Worm (Caenorhabditis elegans) whole organism, late embryonic: ENCODE results near the gene tyra-2.

Experiments
- C38D4.7 ChIP-seq: fragments of 200-800 bp; sonication (Bioruptor generic); optimal IDR thresholded peaks from 2 replicates; lab custom pipeline; 2018; ENCODE audit warnings: mild to moderate bottlenecking, missing genetic modification characterization, moderate library complexity, missing compliant biosample characterization
- K09A11.1 ChIP-seq: sonication (generic microtip); optimal IDR thresholded peaks from 2 replicates; lab custom pipeline; 2017; ENCODE audit warnings: antibody characterized with exemption, mild to moderate bottlenecking, missing genetic modification characterization, missing compliant biosample characterization; ENCODE audit not compliant: insufficient read depth
- T23F11.4 ChIP-seq: fragments of 200-800 bp; sonication (Bioruptor generic); optimal IDR thresholded peaks from 2 replicates; lab custom pipeline; 2018; ENCODE audit warnings: mild to moderate bottlenecking, missing genetic modification characterization, missing compliant biosample characterization
- Y22D7AL.16 ChIP-seq: sonication (generic microtip); optimal IDR thresholded peaks from 2 replicates; lab custom pipeline; 2016; ENCODE audit warnings: missing genetic modification characterization, missing compliant biosample characterization
- ahr-1 ChIP-seq: sonication (generic microtip); optimal IDR thresholded peaks from 2 replicates; lab custom pipeline; 2016; ENCODE audit warnings: missing genetic modification characterization, missing compliant biosample characterization
- ceh-18 ChIP-seq: sonication (generic microtip); optimal IDR thresholded peaks from 2 replicates; lab custom pipeline; 2016; ENCODE audit warnings: missing genetic modification characterization, missing compliant biosample characterization
- ceh-2 ChIP-seq: sonication (generic microtip); optimal IDR thresholded peaks from 2 replicates; lab custom pipeline; 2016; ENCODE audit warnings: missing genotype, missing genetic modification characterization, missing compliant biosample characterization
- ceh-22 ChIP-seq: sonication (generic microtip); optimal IDR thresholded peaks from 2 replicates; lab custom pipeline; 2017; ENCODE audit warnings: missing biosample characterization, missing genetic modification characterization
- ceh-30 ChIP-seq: fragments of 150-350 bp; optimal IDR thresholded peaks from 2 replicates; lab custom pipeline; 2014; ENCODE audit warnings: missing biosample characterization, missing genetic modification characterization
- ceh-31 ChIP-seq: sonication (generic microtip); optimal IDR thresholded peaks from 2 replicates; lab custom pipeline; 2016; ENCODE audit warnings: missing genetic modification characterization, missing compliant biosample characterization
- ceh-45 ChIP-seq: fragments of 200-800 bp; sonication (Bioruptor generic); IDR thresholded peaks from 2 replicates; pipeline ENCODE4 v1.3.6; 2022; ENCODE audit warnings: missing genetic modification reagents, missing genetic modification characterization, missing compliant biosample characterization
- ceh-48 ChIP-seq: sonication (generic microtip); optimal IDR thresholded peaks from 2 replicates; lab custom pipeline; 2016; ENCODE audit warnings: missing genetic modification characterization, inconsistent platforms, missing compliant biosample characterization
- dmd-4 ChIP-seq: sonication (generic microtip); optimal IDR thresholded peaks from 2 replicates; lab custom pipeline; 2016; ENCODE audit warnings: borderline replicate concordance, missing genetic modification characterization, missing compliant biosample characterization
- dve-1 ChIP-seq: sonication (generic microtip); optimal IDR thresholded peaks from 2 replicates; lab custom pipeline; 2017; ENCODE audit warnings: antibody characterized with exemption, mild to moderate bottlenecking, missing genetic modification characterization, missing compliant biosample characterization
- ets-4 ChIP-seq: sonication (generic microtip); optimal IDR thresholded peaks from 2 replicates; lab custom pipeline; 2016; ENCODE audit warnings: missing genetic modification characterization, missing compliant biosample characterization
- eyg-1 ChIP-seq: sonication (generic microtip); optimal IDR thresholded peaks from 2 replicates; lab custom pipeline; 2016; ENCODE audit warnings: missing genotype, missing genetic modification characterization, missing compliant biosample characterization
- fkh-6 ChIP-seq: sonication (generic microtip); optimal IDR thresholded peaks from 2 replicates; lab custom pipeline; 2016; ENCODE audit warnings: missing genetic modification characterization, missing compliant biosample characterization
- hlh-13 ChIP-seq: fragments of 200-800 bp; sonication (Bioruptor generic); optimal IDR thresholded peaks from 2 replicates; lab custom pipeline; 2018; ENCODE audit warnings: mild to moderate bottlenecking, missing genetic modification characterization, missing compliant biosample characterization
- hlh-15 ChIP-seq: sonication (generic microtip); optimal IDR thresholded peaks from 2 replicates; lab custom pipeline; 2016; ENCODE audit warnings: missing genetic modification characterization, missing compliant biosample characterization
- hlh-30 ChIP-seq: sonication (generic microtip); optimal IDR thresholded peaks from 2 replicates; lab custom pipeline; 2017; ENCODE audit warnings: antibody characterized with exemption, missing genetic modification characterization, missing compliant biosample characterization; ENCODE audit not compliant: insufficient read depth
- hlh-6 ChIP-seq: sonication (generic microtip); optimal IDR thresholded peaks from 2 replicates; lab custom pipeline; 2016; ENCODE audit warnings: missing genotype, missing genetic modification characterization, missing compliant biosample characterization
- lim-6 ChIP-seq: sonication (generic microtip); optimal IDR thresholded peaks from 2 replicates; lab custom pipeline; 2016; ENCODE audit warnings: missing genetic modification characterization, missing compliant biosample characterization
- lin-11 ChIP-seq: fragments of 200-800 bp; sonication (Bioruptor generic); optimal IDR thresholded peaks from 2 replicates; lab custom pipeline; 2018; ENCODE audit warnings: mild to moderate bottlenecking, missing genetic modification characterization, missing compliant biosample characterization
- mec-3 ChIP-seq: sonication (generic microtip); optimal IDR thresholded peaks from 2 replicates; lab custom pipeline; 2016; ENCODE audit warnings: borderline replicate concordance, missing genetic modification characterization, missing compliant biosample characterization
- nfya-1 ChIP-seq: sonication (generic microtip); optimal IDR thresholded peaks from 2 replicates; lab custom pipeline; 2017; ENCODE audit warnings: missing genetic modification characterization, mild to moderate bottlenecking, missing compliant biosample characterization, antibody characterized with exemption, moderate library complexity
- pag-3 ChIP-seq: sonication (generic microtip); optimal IDR thresholded peaks from 2 replicates; lab custom pipeline; 2016; ENCODE audit warnings: missing compliant biosample characterization, missing genetic modification characterization, borderline replicate concordance
- pat-9 ChIP-seq: fragments of 200-800 bp; sonication (Bioruptor generic); optimal IDR thresholded peaks from 2 replicates; lab custom pipeline; 2018; ENCODE audit warnings: mild to moderate bottlenecking, missing genetic modification characterization, moderate library complexity, missing compliant biosample characterization
- ref-2 ChIP-seq: sonication (generic microtip); optimal IDR thresholded peaks from 2 replicates; lab custom pipeline; 2016; ENCODE audit warnings: missing genetic modification characterization, missing compliant biosample characterization
- rnt-1 ChIP-seq: sonication (generic microtip); optimal IDR thresholded peaks from 2 replicates; lab custom pipeline; 2016; ENCODE audit warnings: missing genetic modification characterization, missing compliant biosample characterization
- sox-4 ChIP-seq: sonication (generic microtip); optimal IDR thresholded peaks from 2 replicates; lab custom pipeline; 2017; ENCODE audit warnings: mild to moderate bottlenecking, missing genetic modification characterization, inconsistent platforms, missing compliant biosample characterization
- syd-9 ChIP-seq: sonication (generic microtip); optimal IDR thresholded peaks from 2 replicates; lab custom pipeline; 2016; ENCODE audit warnings: mild to moderate bottlenecking, missing genetic modification characterization, moderate library complexity, missing compliant biosample characterization
- ttx-3 ChIP-seq: sonication (generic microtip); optimal IDR thresholded peaks from 2 replicates; lab custom pipeline; 2016; ENCODE audit warnings: missing genetic modification reagents, missing genetic modification characterization, missing compliant biosample characterization
- unc-3 ChIP-seq, 2 experiments: fragments of 200-800 bp in 1 of 2; sonication (Bioruptor generic) in 1 of 2; sonication (generic microtip) in 1 of 2; conservative IDR thresholded peaks in 1 of 2; optimal IDR thresholded peaks in 1 of 2; 2 replicates each; pipeline versions ENCODE4 v1.3.6 to Lab custom; 2016 to 2022; ENCODE audit warnings: missing compliant biosample characterization in 2 of 2, missing genetic modification characterization in 2 of 2, missing genetic modification reagents in 1 of 2
- unc-42 ChIP-seq: sonication (generic microtip); optimal IDR thresholded peaks from 2 replicates; lab custom pipeline; 2016; ENCODE audit warnings: missing genotype, missing genetic modification characterization, missing compliant biosample characterization
- unc-55 ChIP-seq: sonication (generic microtip); optimal IDR thresholded peaks from 2 replicates; lab custom pipeline; 2017; ENCODE audit warnings: missing biosample characterization, missing genetic modification reagents, missing genetic modification characterization
- zip-5 ChIP-seq: sonication (generic microtip); optimal IDR thresholded peaks from 2 replicates; lab custom pipeline; 2016; ENCODE audit warnings: missing genetic modification characterization, missing compliant biosample characterization

The tyra-2 gene

ce11 chrX:6971301-6971700 is 34.1 kb downstream of the tyra-2 start (continued):
- TF ChIP-seq rnt-1 (tag; lab: Kevin White, UChicago) (no peak), ceh-30 (tag; lab: Kevin White, UChicago) (no peak), ceh-18 (tag; lab: Kevin White, UChicago) (no peak), T23F11.4 (no peak), ttx-3 (tag; lab: Kevin White, UChicago) (no peak), eyg-1 (tag; lab: Kevin White, UChicago) (no peak), unc-55 (no peak), ahr-1 (tag; lab: Kevin White, UChicago) (no peak), hlh-6 (no peak), syd-9 (tag; lab: Kevin White, UChicago) (no peak), zip-5 (tag; lab: Kevin White, UChicago) (no peak)

- TF ChIP-seq pag-3 (tag; lab: Kevin White, UChicago): no peak
- TF ChIP-seq unc-42: peak; percentile 66
Measured at ce11 chrX:6970134-6970533, 35.2 kb downstream of the tyra-2 start.

ce11 chrX:6968553-6968952 is 36.8 kb downstream of the tyra-2 start:
- no peak for TF ChIP-seq hlh-30 (tag; lab: Kevin White, UChicago)
- TF ChIP-seq unc-3 (GFP tag; conservative IDR thresholded peaks at IDR 0.05; lab: Robert Waterston, UW): no peak
- TF ChIP-seq unc-3 (tag; optimal IDR thresholded peaks at IDR 0.05; lab: Kevin White, UChicago): no peak
- TF ChIP-seq ets-4 (tag; lab: Kevin White, UChicago): no peak
- no peak for TF ChIP-seq ceh-22 (tag; lab: Kevin White, UChicago)

ce11 chrX:6967057-6967456 is 38.3 kb downstream of the tyra-2 start, which contains the start of gene F01E11.3:
Gene F01E11.3, plus strand, starts transcription at chrX:6967357.
- TF ChIP-seq dmd-4 (tag; lab: Kevin White, UChicago) (no peak), dve-1 (tag; lab: Kevin White, UChicago) (no peak)

ce11 chrX:6963842-6964241 is 41.5 kb downstream of the tyra-2 start:
- TF ChIP-seq pag-3 (tag; lab: Kevin White, UChicago) (no peak), lin-11 (no peak), mec-3 (no peak), sox-4 (tag; lab: Kevin White, UChicago) (no peak), ceh-45 (GFP tag; lab: Robert Waterston, UW) (no peak), Y22D7AL.16 (no peak), unc-42 (peak; percentile 81)

- TF ChIP-seq zip-5 (tag; lab: Kevin White, UChicago) (no peak), nfya-1 (tag; lab: Kevin White, UChicago) (no peak), ceh-18 (tag; lab: Kevin White, UChicago) (no peak), fkh-6 (no peak), ceh-48 (tag; lab: Kevin White, UChicago) (no peak), ceh-45 (GFP tag; lab: Robert Waterston, UW) (no peak), hlh-6 (no peak), K09A11.1 (no peak), C38D4.7 (GFP tag; lab: Kevin White, UChicago) (no peak), ref-2 (no peak), ceh-31 (tag; lab: Kevin White, UChicago) (no peak), pat-9 (tag; lab: Kevin White, UChicago) (no peak), syd-9 (tag; lab: Kevin White, UChicago) (no peak), ceh-2 (tag; lab: Kevin White, UChicago) (no peak), Y22D7AL.16 (no peak), hlh-15 (tag; lab: Kevin White, UChicago) (no peak), hlh-13 (no peak), pag-3 (tag; lab: Kevin White, UChicago) (no peak), lim-6 (no peak)
Measured at ce11 chrX:6962347-6962746, 43.0 kb downstream of the tyra-2 start.
